Worm (Caenorhabditis elegans): ENCODE data around the gene F14H12.8.

DNA sequence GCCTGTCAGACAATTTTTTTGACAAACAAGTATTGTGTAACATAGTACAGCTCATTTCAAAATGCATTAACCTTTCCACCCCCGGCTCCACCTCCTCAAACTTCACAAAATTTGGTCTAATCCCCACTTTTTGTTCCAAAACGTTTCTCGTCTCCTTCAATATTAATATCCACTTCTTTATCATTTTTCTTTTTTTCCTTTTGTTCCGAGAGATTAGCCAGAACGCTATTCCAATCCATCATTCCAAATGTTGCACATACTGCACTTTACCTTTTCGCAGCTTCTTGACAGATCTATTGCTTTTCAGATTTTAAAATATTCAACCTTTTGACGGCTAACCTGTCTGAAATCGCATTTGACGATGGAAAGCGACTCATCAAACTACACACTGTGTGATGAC, 38.1 kb upstream of the F14H12.8 start, which contains the start of gene D1079.1:
- TF ChIP-seq tra-1 (GFP tag; IDR thresholded peaks at IDR 0.05), result no peak
- TF ChIP-seq nhr-28 (tag; optimal IDR thresholded peaks at IDR 0.05), result no peak
- no peak for TF ChIP-seq unc-39 (tag; optimal IDR thresholded peaks at IDR 0.05)
- no peak for TF ChIP-seq unc-62 (GFP tag; optimal IDR thresholded peaks at IDR 0.05 in 1 of 2)
- no peak for TF ChIP-seq unc-62 (tag; optimal IDR thresholded peaks at IDR 0.05)
- TF ChIP-seq skn-1 (tag; optimal IDR thresholded peaks at IDR 0.05), result no peak

Data from whole organism, L4 larva.